Worm (Caenorhabditis elegans) whole organism, early embryonic: ENCODE measurements around the gene cutl-25.

Experiments used
- B0310.2 ChIP-seq: sonication (generic microtip); optimal IDR thresholded peaks from 2 replicates; lab custom pipeline; 2016; ENCODE audit warnings: mild to moderate bottlenecking, missing genetic modification characterization, missing compliant biosample characterization
- F13C5.2 ChIP-seq: sonication (generic microtip); optimal IDR thresholded peaks from 2 replicates; lab custom pipeline; 2017; ENCODE audit warnings: mild to moderate bottlenecking, missing genetic modification characterization, inconsistent platforms, missing compliant biosample characterization
- aly-1 ChIP-seq: sonication (generic microtip); optimal IDR thresholded peaks from 2 replicates; lab custom pipeline; 2016; ENCODE audit warnings: missing genetic modification characterization, missing compliant biosample characterization
- ama-1 ChIP-seq: fragments of 150-350 bp; optimal IDR thresholded peaks from 2 replicates; lab custom pipeline; 2014
- ceh-13 ChIP-seq: fragments of 200-800 bp; sonication (Bioruptor generic); optimal IDR thresholded peaks from 2 replicates; lab custom pipeline; 2018; ENCODE audit warnings: mild to moderate bottlenecking, missing genetic modification characterization, missing compliant biosample characterization
- ceh-36 ChIP-seq: sonication (generic microtip); optimal IDR thresholded peaks from 2 replicates; lab custom pipeline; 2016; ENCODE audit warnings: missing genetic modification characterization, inconsistent platforms, missing compliant biosample characterization
- ets-7 ChIP-seq: sonication (generic microtip); optimal IDR thresholded peaks from 2 replicates; lab custom pipeline; 2016; ENCODE audit warnings: missing genotype, missing genetic modification characterization, missing compliant biosample characterization
- flt-1 ChIP-seq: fragments of 200-800 bp; sonication (Bioruptor generic); IDR thresholded peaks from 2 replicates; pipeline ENCODE4 v1.3.6; 2022; ENCODE audit warnings: missing genetic modification characterization, missing compliant biosample characterization
- hmbx-1 ChIP-seq: sonication (generic microtip); optimal IDR thresholded peaks from 2 replicates; lab custom pipeline; 2016; ENCODE audit warnings: mild to moderate bottlenecking, missing genetic modification characterization, missing compliant biosample characterization
- hmg-4 ChIP-seq: fragments of 200-800 bp; sonication (Bioruptor generic); optimal IDR thresholded peaks from 2 replicates; lab custom pipeline; 2018; ENCODE audit warnings: mild to moderate bottlenecking, missing genetic modification characterization, missing compliant biosample characterization
- hnd-1 ChIP-seq: sonication (generic microtip); optimal IDR thresholded peaks from 2 replicates; lab custom pipeline; 2016; ENCODE audit warnings: missing genetic modification characterization, missing compliant biosample characterization
- pes-1 ChIP-seq: fragments of 200-800 bp; sonication (Bioruptor generic); IDR thresholded peaks from 2 replicates; pipeline ENCODE4 v1.3.6; 2022; ENCODE audit warnings: missing genetic modification reagents, missing genetic modification characterization, missing compliant biosample characterization
- scrt-1 ChIP-seq: fragments of 200-800 bp; sonication (Bioruptor generic); IDR thresholded peaks from 2 replicates; pipeline ENCODE4 v1.3.6; 2022; ENCODE audit warnings: missing genetic modification characterization, missing compliant biosample characterization
- sea-1 ChIP-seq: fragments of 200-800 bp; sonication (Bioruptor generic); conservative IDR thresholded peaks from 2 replicates; pipeline ENCODE4 v1.3.6; 2022; ENCODE audit warnings: missing genetic modification characterization, missing compliant biosample characterization
- tbx-11 ChIP-seq: fragments of 200-800 bp; sonication (Bioruptor generic); IDR thresholded peaks from 2 replicates; pipeline ENCODE4 v1.3.6; 2022; ENCODE audit warnings: missing genetic modification characterization, missing compliant biosample characterization
- tbx-37 ChIP-seq: fragments of 200-800 bp; sonication (Bioruptor generic); conservative IDR thresholded peaks from 2 replicates; pipeline ENCODE4 v1.3.6; 2022; ENCODE audit warnings: missing genetic modification reagents, missing genetic modification characterization, missing compliant biosample characterization
- tra-4 ChIP-seq: sonication (generic microtip); optimal IDR thresholded peaks from 2 replicates; lab custom pipeline; 2017; ENCODE audit warnings: missing genetic modification characterization, missing compliant biosample characterization

cutl-25 gene

DNA sequence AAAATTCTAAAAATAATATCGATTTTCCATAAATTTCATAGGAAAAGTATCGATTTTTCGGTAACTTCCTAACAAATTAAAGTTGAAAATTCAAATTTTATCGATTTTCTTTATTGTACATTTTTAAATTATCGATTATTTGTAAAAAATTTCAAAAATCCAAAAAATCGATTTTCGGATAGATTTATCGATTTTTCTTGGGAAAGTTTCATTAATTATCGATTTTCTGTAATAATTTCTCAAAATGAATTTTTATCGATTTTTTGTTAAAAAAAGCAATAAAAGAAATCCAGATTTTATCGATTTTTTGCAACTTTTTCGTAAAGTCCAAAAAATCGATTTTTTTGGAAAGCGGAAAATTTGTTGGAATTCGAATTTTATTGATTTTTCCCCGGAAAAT is 53.0 kb downstream of the cutl-25 start:
- TF ChIP-seq pes-1 (GFP tag; lab: Robert Waterston, UW) = no peak
- no peak for TF ChIP-seq scrt-1
- TF ChIP-seq tbx-11 (GFP tag; lab: Robert Waterston, UW) = no peak
- no peak for TF ChIP-seq ama-1
- no peak for TF ChIP-seq ets-7 (tag; lab: Kevin White, UChicago)
- no peak for TF ChIP-seq tbx-37 (GFP tag; lab: Robert Waterston, UW)
- TF ChIP-seq hnd-1 (tag; lab: Kevin White, UChicago) = no peak
- no peak for TF ChIP-seq sea-1 (GFP tag; lab: Robert Waterston, UW)
- TF ChIP-seq hmbx-1 (tag; lab: Kevin White, UChicago) = no peak
- TF ChIP-seq ceh-13 (GFP tag; lab: Kevin White, UChicago) = no peak
- no peak for TF ChIP-seq ceh-36 (tag; lab: Kevin White, UChicago)
- TF ChIP-seq aly-1 (tag; lab: Kevin White, UChicago) = no peak
- TF ChIP-seq B0310.2 (tag; lab: Kevin White, UChicago) = no peak
- no peak for TF ChIP-seq hmg-4 (GFP tag; lab: Kevin White, UChicago)
- no peak for TF ChIP-seq F13C5.2
- no peak for TF ChIP-seq flt-1 (GFP tag; lab: Robert Waterston, UW)
- TF ChIP-seq tra-4 (tag; lab: Kevin White, UChicago) = no peak
